Worm (Caenorhabditis elegans): ENCODE data around the gene E02H9.9.

The E02H9.9 gene

DNA sequence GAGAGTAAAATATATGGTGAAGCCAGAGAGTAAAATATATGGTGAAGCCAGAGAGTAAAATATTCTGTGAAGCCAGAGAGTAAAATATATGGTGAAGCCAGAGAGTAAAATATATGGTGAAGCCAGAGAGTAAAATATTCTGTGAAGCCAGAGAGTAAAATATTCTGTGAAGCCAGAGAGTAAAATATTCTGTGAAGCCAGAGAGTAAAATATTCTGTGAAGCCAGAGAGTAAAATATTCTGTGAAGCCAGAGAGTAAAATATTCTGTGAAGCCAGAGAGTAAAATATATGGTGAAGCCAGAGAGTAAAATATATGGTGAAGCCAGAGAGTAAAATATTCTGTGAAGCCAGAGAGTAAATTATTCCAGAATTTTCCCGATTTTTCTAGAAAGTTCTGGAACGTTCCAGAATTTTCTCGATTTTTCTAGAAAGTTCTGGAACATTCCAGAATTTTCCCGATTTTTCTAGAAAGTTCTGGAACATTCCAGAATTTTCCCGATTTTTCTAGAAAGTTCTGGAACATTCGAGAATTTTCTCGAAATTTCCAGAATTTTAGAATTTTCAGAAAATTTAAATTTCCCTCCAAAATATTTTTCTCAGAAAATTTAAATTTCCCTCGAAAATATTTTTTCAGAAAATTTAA lies 33.4 kb upstream of the E02H9.9 start:
- peak; percentile 24; the same call in 1 of the 2 replicates for TF ChIP-seq egl-18 (GFP tag; IDR thresholded peaks at IDR 0.05)
- TF ChIP-seq egrh-3 (GFP tag; IDR thresholded peaks at IDR 0.05), result peak; percentile 95
- TF ChIP-seq ceh-40 (GFP tag; IDR thresholded peaks at IDR 0.05), result 0 out of 2 replicates have a peak, but pooled peaks have one; percentile 48
- peak; percentile 99 for TF ChIP-seq hsf-1 (GFP tag; IDR thresholded peaks at IDR 0.05)
- peak; percentile 48 for TF ChIP-seq D2030.7 (GFP tag; IDR thresholded peaks at IDR 0.05)
- peak; percentile 74 for TF ChIP-seq attf-6 (GFP tag; IDR thresholded peaks at IDR 0.05)
- peak; percentile 35; the same call in 1 of the 2 replicates for TF ChIP-seq madf-6 (GFP tag; IDR thresholded peaks at IDR 0.05)
- TF ChIP-seq ceh-100 (GFP tag; IDR thresholded peaks at IDR 0.05), result 0 out of 2 replicates have a peak, but pooled peaks have one; percentile 39
- 0 out of 2 replicates have a peak, but pooled peaks have one; percentile 67 for TF ChIP-seq madf-3 (GFP tag; IDR thresholded peaks at IDR 0.05)
- peak; percentile 41; the same call in 1 of the 2 replicates for TF ChIP-seq Y53F4B.3 (GFP tag; IDR thresholded peaks at IDR 0.05)
- TF ChIP-seq aptf-3 (GFP tag; IDR thresholded peaks at IDR 0.05), result 0 out of 2 replicates have a peak, but pooled peaks have one; percentile 4
- 0 out of 2 replicates have a peak, but pooled peaks have one; percentile 42 for TF ChIP-seq pbrm-1 (GFP tag; IDR thresholded peaks at IDR 0.05)
- peak; percentile 75 for TF ChIP-seq ekl-4 (GFP tag; IDR thresholded peaks at IDR 0.05)
- 0 out of 2 replicates have a peak, but pooled peaks have one; percentile 4 for TF ChIP-seq ztf-25 (GFP tag; IDR thresholded peaks at IDR 0.05)

- peak; percentile 99 for TF ChIP-seq egrh-3 (GFP tag; IDR thresholded peaks at IDR 0.05)
- TF ChIP-seq Y53F4B.3 (GFP tag; IDR thresholded peaks at IDR 0.05), result peak; percentile 85; the same call in 1 of the 2 replicates
Observed at ce11 chrIII:2500636-2501035, 32.5 kb upstream of the E02H9.9 start.

DNA sequence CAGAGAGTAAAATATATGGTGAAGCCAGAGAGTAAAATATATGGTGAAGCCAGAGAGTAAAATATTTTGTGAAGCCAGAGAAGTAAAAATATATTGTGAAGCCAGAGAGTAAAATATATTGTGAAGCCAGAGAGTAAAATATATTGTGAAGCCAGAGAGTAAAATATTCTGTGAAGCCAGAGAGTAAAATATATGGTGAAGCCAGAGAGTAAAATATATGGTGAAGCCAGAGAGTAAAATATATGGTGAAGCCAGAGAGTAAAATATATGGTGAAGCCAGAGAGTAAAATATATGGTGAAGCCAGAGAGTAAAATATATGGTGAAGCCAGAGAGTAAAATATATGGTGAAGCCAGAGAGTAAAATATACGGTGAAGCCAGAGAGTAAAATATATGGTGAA lies 32.0 kb upstream of the E02H9.9 start:
- peak; percentile 75; the same call in 1 of the 2 replicates for TF ChIP-seq Y53F4B.3 (GFP tag; IDR thresholded peaks at IDR 0.05)
- peak; percentile 91 for TF ChIP-seq egrh-3 (GFP tag; IDR thresholded peaks at IDR 0.05)

ce11 chrIII:2499275-2499674 lies 31.2 kb upstream of the E02H9.9 start:
- TF ChIP-seq hmg-20 (GFP tag; IDR thresholded peaks at IDR 0.05) (peak; percentile 79), bed-1 (GFP tag; IDR thresholded peaks at IDR 0.05) (peak; percentile 96), hsf-1 (GFP tag; IDR thresholded peaks at IDR 0.05) (peak; percentile 80), Y53G8AR.9 (GFP tag; conservative IDR thresholded peaks at IDR 0.05) (peak; percentile 87), egl-18 (GFP tag; IDR thresholded peaks at IDR 0.05) (peak; percentile 71; the same call in 1 of the 2 replicates), attf-3 (GFP tag; conservative IDR thresholded peaks at IDR 0.05) (peak; percentile 67; the same call in 1 of the 2 replicates), let-526 (GFP tag; IDR thresholded peaks at IDR 0.05) (peak; percentile 93), Y53F4B.3 (GFP tag; IDR thresholded peaks at IDR 0.05) (peak; percentile 99), nfya-2 (GFP tag; IDR thresholded peaks at IDR 0.05) (peak; percentile 90), K11D2.4 (GFP tag; IDR thresholded peaks at IDR 0.05) (peak; percentile 39; the same call in 1 of the 2 replicates), B0019.2 (GFP tag; conservative IDR thresholded peaks at IDR 0.05) (0 out of 2 replicates have a peak, but pooled peaks have one; percentile 37), F39B2.1 (GFP tag; IDR thresholded peaks at IDR 0.05) (peak; percentile 86), Y95B8A.8 (GFP tag; IDR thresholded peaks at IDR 0.05) (peak; percentile 61; the same call in 1 of the 2 replicates), madf-8 (GFP tag; conservative IDR thresholded peaks at IDR 0.05) (peak; percentile 52; the same call in 1 of the 2 replicates), lin-26 (GFP tag; IDR thresholded peaks at IDR 0.05) (peak; percentile 77), F33H1.4 (GFP tag; IDR thresholded peaks at IDR 0.05) (peak; percentile 16; the same call in 1 of the 2 replicates), ceh-91 (GFP tag; IDR thresholded peaks at IDR 0.05) (peak; percentile 65; the same call in 1 of the 2 replicates), D2030.7 (GFP tag; IDR thresholded peaks at IDR 0.05) (0 out of 2 replicates have a peak, but pooled peaks have one; percentile 25), attf-6 (GFP tag; IDR thresholded peaks at IDR 0.05) (peak; percentile 77), Y56A3A.18 (GFP tag; IDR thresholded peaks at IDR 0.05) (peak; percentile 76; the same call in 1 of the 2 replicates), madf-3 (GFP tag; IDR thresholded peaks at IDR 0.05) (peak; percentile 96), cebp-2 (GFP tag; IDR thresholded peaks at IDR 0.05) (peak; percentile 94; the same call in 1 of the 2 replicates), rcor-1 (GFP tag; IDR thresholded peaks at IDR 0.05) (peak; percentile 51), lag-1 (GFP tag; IDR thresholded peaks at IDR 0.05) (0 out of 2 replicates have a peak, but pooled peaks have one; percentile 7), ceh-40 (GFP tag; IDR thresholded peaks at IDR 0.05) (peak; percentile 87), ceh-58 (GFP tag; IDR thresholded peaks at IDR 0.05) (peak; percentile 99), ceh-100 (GFP tag; IDR thresholded peaks at IDR 0.05) (peak; percentile 45; the same call in 1 of the 2 replicates), ztf-6 (GFP tag; IDR thresholded peaks at IDR 0.05) (peak; percentile 85; the same call in 1 of the 2 replicates), egrh-3 (GFP tag; IDR thresholded peaks at IDR 0.05) (peak; percentile 100), ztf-25 (GFP tag; IDR thresholded peaks at IDR 0.05) (peak; percentile 79; the same call in 1 of the 2 replicates), madf-6 (GFP tag; IDR thresholded peaks at IDR 0.05) (peak; percentile 46; the same call in 1 of the 2 replicates), nhr-120 (GFP tag; IDR thresholded peaks at IDR 0.05) (0 out of 2 replicates have a peak, but pooled peaks have one; percentile 70), hmg-1.2 (GFP tag; IDR thresholded peaks at IDR 0.05) (peak; percentile 32; the same call in 1 of the 2 replicates)
